Worm (Caenorhabditis elegans) whole organism, dauer: Measurements from ENCODE around the gene swip-10.

Experiments used
- unc-62 ChIP-seq: sonication (generic microtip); optimal IDR thresholded peaks from 2 replicates; lab custom pipeline; 2017; ENCODE audit warnings: missing biosample characterization, missing genetic modification reagents, missing genetic modification characterization

Gene swip-10

DNA sequence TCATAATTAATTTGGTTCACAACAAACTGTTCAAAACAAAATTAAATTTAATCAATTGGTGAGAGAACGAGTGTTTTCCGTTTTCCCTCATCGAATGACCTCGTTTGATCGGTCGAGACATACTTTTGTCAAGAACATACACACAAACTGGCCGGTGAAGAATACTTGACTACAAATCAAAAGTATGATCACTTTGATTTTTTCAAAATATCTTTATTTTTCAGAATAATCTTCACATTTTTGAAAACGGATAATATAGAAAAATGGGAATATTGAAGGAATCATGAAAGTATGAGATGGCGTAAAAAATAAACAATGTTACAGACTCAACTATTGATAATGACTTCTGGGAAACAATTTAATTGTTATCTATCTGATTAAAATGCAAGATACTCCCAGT is at the start of gene swip-10:
TSS of gene swip-10 (minus strand) at position 101 of the 400 bp plus-strand sequence.
- no peak for TF ChIP-seq unc-62 (GFP tag; lab: Kevin White, UChicago)

DNA sequence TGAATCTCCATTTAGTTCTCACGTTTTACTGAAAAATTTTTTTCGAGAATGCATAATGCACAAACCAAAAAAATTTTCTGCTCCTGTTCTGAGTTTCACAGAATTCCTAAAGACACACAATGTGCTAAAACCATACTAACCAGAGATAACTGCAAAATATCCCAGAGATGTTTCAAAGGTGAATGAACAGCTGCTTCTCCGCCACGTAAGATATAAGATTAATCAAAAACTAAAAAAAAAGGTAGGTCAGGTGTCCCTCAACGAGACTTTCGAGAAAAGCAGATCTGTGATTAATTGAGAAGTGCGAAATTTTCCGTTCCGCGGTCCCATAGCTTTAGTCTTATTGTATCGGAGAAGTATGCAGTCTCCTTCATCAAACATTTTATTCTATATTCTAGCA is 46.7 kb upstream of the swip-10 start, which contains the start of gene F48B9.3:
TSS of gene F48B9.3 (plus strand) at position 301 of the 400 bp plus-strand sequence.
- TF ChIP-seq unc-62 (GFP tag; lab: Kevin White, UChicago): no peak

DNA sequence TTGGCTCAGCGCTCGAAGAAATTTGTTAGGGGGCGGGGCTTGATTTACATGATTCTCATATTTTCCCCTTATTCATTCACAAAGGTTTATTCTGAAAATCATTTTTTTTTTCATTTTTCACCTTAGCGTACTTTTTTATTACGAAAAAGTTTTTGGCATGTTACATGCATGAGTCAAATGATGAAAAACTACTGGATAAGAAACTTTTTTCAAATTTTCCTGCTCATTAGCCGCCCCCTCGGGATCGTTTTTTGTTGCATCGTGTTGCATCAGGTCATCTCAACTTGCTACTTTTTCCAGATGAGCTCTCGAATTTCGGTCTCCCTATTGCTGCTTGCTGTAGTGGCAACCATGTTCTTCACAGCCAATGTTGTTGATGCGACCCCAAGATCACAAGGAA is 45.0 kb upstream of the swip-10 start, which contains the start of gene pdf-2:
TSS of gene pdf-2 (plus strand) at position 301 of the 400 bp plus-strand sequence.
- TF ChIP-seq unc-62 (GFP tag; lab: Kevin White, UChicago): no peak

ce11 chrX:2157855-2158254 is 39.8 kb upstream of the swip-10 start:
- no peak for TF ChIP-seq unc-62 (GFP tag; lab: Kevin White, UChicago)

DNA sequence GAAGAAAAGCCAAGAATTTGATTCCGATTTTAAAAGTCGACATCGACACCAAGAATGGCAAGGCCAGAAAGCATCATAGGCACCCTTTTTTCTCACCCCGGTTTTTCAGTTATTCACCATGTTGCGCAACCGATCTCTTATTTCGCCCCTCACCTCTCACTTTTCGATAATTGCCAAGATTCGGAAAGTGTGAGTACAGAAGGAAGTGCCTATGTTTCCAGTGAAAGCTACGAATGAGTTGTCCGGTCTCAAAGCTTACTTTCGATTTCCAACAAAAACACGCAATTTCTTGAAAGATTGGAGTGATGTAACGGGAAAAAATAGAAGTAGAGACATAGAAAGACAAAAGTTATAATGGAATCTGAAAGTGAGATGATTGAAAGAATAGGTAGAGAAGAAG is 35.7 kb upstream of the swip-10 start:
- TF ChIP-seq unc-62 (GFP tag; lab: Kevin White, UChicago): no peak

DNA sequence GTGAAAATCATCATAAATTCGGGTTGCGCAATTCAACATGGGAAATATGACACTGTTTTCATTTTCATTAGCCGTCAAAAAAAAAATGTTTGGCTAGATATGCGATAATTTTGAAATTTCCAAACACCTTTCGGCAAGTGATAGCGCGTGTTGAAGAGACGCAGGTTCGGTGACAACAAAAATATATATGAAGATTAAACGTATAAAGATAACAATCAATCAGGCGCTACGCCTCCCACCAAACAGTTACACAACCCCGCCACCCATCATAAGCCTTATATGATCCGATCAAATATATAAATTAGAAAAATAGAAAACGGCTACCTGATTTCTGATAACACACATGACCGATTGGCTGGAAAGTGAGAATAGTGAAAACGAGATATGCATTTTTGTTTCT is 34.0 kb upstream of the swip-10 start:
- no peak for TF ChIP-seq unc-62 (GFP tag; lab: Kevin White, UChicago)

- TF ChIP-seq unc-62 (GFP tag; lab: Kevin White, UChicago): no peak
Measured at ce11 chrX:2150006-2150405, 31.9 kb upstream of the swip-10 start, which contains the start of gene npax-2. npax-2 (minus strand) TSS chrX:2150106.

DNA sequence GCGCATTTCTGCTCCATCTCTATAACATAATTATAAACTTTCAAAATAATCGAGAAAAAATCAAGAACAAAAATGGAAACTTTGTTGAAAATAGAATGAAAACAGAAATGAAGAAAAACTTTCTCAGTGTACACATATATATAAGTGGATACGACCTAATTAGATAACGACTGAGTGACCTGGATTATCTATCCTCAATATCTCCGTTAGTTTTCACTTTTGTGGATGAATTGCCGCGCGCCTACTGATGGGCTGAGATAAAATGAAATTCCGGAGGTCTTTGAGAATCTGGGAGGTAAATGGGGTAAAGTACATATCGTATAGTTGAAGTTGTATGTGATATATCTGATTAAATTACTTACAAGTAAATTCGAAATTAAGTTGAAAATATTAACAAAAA is 27.6 kb upstream of the swip-10 start, which contains the start of gene dpy-3:
TSS of gene dpy-3 (minus strand) at position 19 of the 400 bp plus-strand sequence.
- TF ChIP-seq unc-62 (GFP tag; lab: Kevin White, UChicago): no peak

- no peak for TF ChIP-seq unc-62 (GFP tag; lab: Kevin White, UChicago)
Measured at ce11 chrX:2144875-2145274, 26.8 kb upstream of the swip-10 start.

DNA sequence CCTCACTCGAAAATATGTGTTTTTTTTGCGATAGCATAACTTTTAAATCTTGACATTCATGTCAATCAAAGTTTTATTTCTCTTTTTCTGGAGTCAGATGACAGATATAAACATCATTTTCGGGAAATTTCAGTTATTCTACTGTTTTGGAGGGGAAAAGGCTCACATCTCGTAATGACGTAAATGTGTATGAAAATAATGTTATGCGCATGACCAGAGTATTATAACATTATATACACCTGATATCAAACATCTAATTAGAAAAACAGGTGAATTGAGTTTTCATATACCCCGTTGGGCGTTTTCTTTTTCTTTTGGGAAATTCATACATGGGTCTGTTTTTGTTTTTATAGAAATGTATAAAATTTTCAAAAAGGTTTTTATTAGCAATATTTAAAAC is 26.2 kb upstream of the swip-10 start:
- TF ChIP-seq unc-62 (GFP tag; lab: Kevin White, UChicago): no peak

DNA sequence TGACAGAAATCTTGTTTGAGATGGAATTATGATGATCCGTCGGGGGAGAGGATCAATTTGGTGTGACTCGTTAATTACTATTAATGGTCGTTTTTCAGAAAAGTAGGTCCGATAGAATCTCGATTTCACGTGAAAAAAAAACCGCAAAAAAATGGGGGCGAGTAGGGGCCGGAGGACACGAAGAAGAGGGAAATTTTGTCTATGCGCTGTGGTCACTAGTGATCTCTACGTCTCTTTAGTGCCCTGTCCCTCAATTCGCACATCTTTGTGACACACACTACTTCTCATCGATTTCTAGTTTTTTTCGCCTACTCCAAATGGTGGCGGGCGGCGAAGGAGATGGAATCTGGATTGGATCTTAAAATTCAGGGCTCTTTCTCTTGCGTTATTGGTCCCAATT is 22.5 kb upstream of the swip-10 start:
- TF ChIP-seq unc-62 (GFP tag; lab: Kevin White, UChicago): no peak

DNA sequence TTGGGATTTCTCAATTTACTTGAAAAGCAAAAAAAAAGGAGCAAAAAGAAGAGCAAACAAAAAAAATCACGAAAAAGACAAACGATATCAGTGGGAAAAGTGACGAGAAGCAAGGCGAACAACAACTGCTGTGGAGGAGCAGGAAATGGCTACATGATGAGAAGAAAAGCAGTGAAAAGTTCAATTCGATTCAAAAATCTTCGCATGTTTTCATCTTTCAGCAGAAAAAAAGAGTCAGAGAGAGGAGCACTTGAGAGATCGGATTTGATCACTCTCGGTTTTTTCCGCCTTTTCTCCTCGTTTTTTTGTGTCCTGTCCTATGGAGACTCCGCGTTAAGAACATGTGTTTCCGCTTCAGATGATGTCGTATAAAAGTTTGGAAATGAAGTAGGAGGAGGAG is 20.9 kb upstream of the swip-10 start:
- no peak for TF ChIP-seq unc-62 (GFP tag; lab: Kevin White, UChicago)

- no peak for TF ChIP-seq unc-62 (GFP tag; lab: Kevin White, UChicago)
Measured at ce11 chrX:2136937-2137336, 18.9 kb upstream of the swip-10 start.

ce11 chrX:2131650-2132049 is 13.6 kb upstream of the swip-10 start, which contains the start of gene F53B1.9:
F53B1.9 (minus strand) TSS chrX:2131844.
- no peak for TF ChIP-seq unc-62 (GFP tag; lab: Kevin White, UChicago)

- TF ChIP-seq unc-62 (GFP tag; lab: Kevin White, UChicago): no peak
Measured at ce11 chrX:2130141-2130540, 12.1 kb upstream of the swip-10 start, which contains the start of gene F53B1.8. F53B1.8 (minus strand) TSS chrX:2130241.

ce11 chrX:2120961-2121360 is 2.9 kb upstream of the swip-10 start, which contains the start of gene gpa-5:
gpa-5 (minus strand) TSS chrX:2121061.
- no peak for TF ChIP-seq unc-62 (GFP tag; lab: Kevin White, UChicago)

ce11 chrX:2116304-2116867 is 1.7 kb downstream of the swip-10 start:
- no peak for TF ChIP-seq unc-62 (GFP tag; lab: Kevin White, UChicago)
